Fruit fly (Drosophila melanogaster) whole organism, embryonic: ENCODE measurements around the gene Cyp4d20.
A peak's percentile ranks its signal among the peaks of the same experiment; 100 is the strongest.

Experiments
- ATbp ChIP-seq: fragments of 200-800 bp; sonication (Bioruptor generic); optimal IDR thresholded peaks from 2 replicates; lab custom pipeline; 2017; ENCODE audit warnings: missing biosample characterization, mild to moderate bottlenecking, missing genetic modification characterization, missing genetic modification reagents
- Atf6 ChIP-seq: fragments of 200-800 bp; sonication (Bioruptor generic); IDR thresholded peaks from 2 replicates; pipeline ENCODE4 v1.3.6; 2022; ENCODE audit warnings: missing biosample characterization, missing genetic modification characterization
- CG11504 ChIP-seq: fragments of 200-800 bp; sonication (Bioruptor generic); optimal IDR thresholded peaks from 3 replicates; lab custom pipeline; 2019; ENCODE audit warnings: missing biosample characterization, mild to moderate bottlenecking, missing genetic modification characterization, moderate library complexity
- CG12104 ChIP-seq: fragments of 200-800 bp; sonication (Bioruptor generic); optimal IDR thresholded peaks from 3 replicates; lab custom pipeline; 2016; ENCODE audit warnings: missing biosample characterization, missing genetic modification characterization
- CG12391 ChIP-seq: fragments of 200-800 bp; sonication (Bioruptor generic); optimal IDR thresholded peaks from 3 replicates; lab custom pipeline; 2018; ENCODE audit warnings: missing biosample characterization, mild to moderate bottlenecking, missing genetic modification characterization, moderate library complexity
- CG13424 ChIP-seq: fragments of 200-800 bp; sonication (Bioruptor generic); optimal IDR thresholded peaks from 2 replicates; lab custom pipeline; 2019; ENCODE audit warnings: missing biosample characterization, mild to moderate bottlenecking, missing genetic modification characterization, moderate library complexity
- CG15479 ChIP-seq: fragments of 200-800 bp; sonication (Bioruptor generic); optimal IDR thresholded peaks from 3 replicates; lab custom pipeline; 2019; ENCODE audit warnings: missing biosample characterization, mild to moderate bottlenecking, missing genetic modification characterization, moderate library complexity
- CG1603 ChIP-seq: fragments of 200-800 bp; sonication (Bioruptor generic); optimal IDR thresholded peaks from 2 replicates; lab custom pipeline; 2019; ENCODE audit warnings: missing biosample characterization, mild to moderate bottlenecking, missing genetic modification characterization, moderate library complexity
- CG16815 ChIP-seq: fragments of 200-800 bp; sonication (Bioruptor generic); optimal IDR thresholded peaks from 3 replicates; lab custom pipeline; 2017; ENCODE audit warnings: missing biosample characterization, mild to moderate bottlenecking, missing genetic modification characterization
- CG17361 ChIP-seq: fragments of 200-800 bp; sonication (Bioruptor generic); IDR thresholded peaks from 3 replicates; pipeline ENCODE4 v1.3.6; 2022; ENCODE audit warnings: missing biosample characterization, missing genetic modification characterization
- CG17568 ChIP-seq: fragments of 200-800 bp; sonication (Bioruptor generic); optimal IDR thresholded peaks from 2 replicates; lab custom pipeline; 2018; ENCODE audit warnings: missing biosample characterization, mild to moderate bottlenecking, missing genetic modification characterization, moderate library complexity
- CG17912 ChIP-seq: fragments of 200-800 bp; sonication (Bioruptor generic); optimal IDR thresholded peaks from 2 replicates; lab custom pipeline; 2018; ENCODE audit warnings: missing biosample characterization, mild to moderate bottlenecking, missing genetic modification characterization
- CG18764 ChIP-seq: fragments of 200-800 bp; sonication (Bioruptor generic); optimal IDR thresholded peaks from 3 replicates; lab custom pipeline; 2016; ENCODE audit warnings: missing biosample characterization, missing genetic modification characterization
- CG2202 ChIP-seq: fragments of 200-800 bp; sonication (Bioruptor generic); optimal IDR thresholded peaks from 2 replicates; lab custom pipeline; 2018; ENCODE audit warnings: missing biosample characterization, mild to moderate bottlenecking, missing genetic modification characterization
- CG31388 ChIP-seq: fragments of 200-800 bp; sonication (Bioruptor generic); optimal IDR thresholded peaks from 2 replicates; lab custom pipeline; 2016; ENCODE audit warnings: missing biosample characterization, missing genetic modification characterization
- CG31441 ChIP-seq: fragments of 200-800 bp; sonication (Bioruptor generic); IDR thresholded peaks from 2 replicates; pipeline ENCODE4 v1.3.6; 2022; ENCODE audit warnings: missing biosample characterization, missing genetic modification characterization
- CG33557 ChIP-seq: fragments of 200-800 bp; sonication (Bioruptor generic); optimal IDR thresholded peaks from 2 replicates; lab custom pipeline; 2019; ENCODE audit warnings: missing biosample characterization, mild to moderate bottlenecking, missing genetic modification characterization, moderate library complexity
- CG3407 ChIP-seq: fragments of 200-800 bp; sonication (Bioruptor generic); optimal IDR thresholded peaks from 2 replicates; lab custom pipeline; 2018; ENCODE audit warnings: missing biosample characterization, mild to moderate bottlenecking, missing genetic modification characterization
- CG4328 ChIP-seq: fragments of 200-800 bp; sonication (Bioruptor generic); optimal IDR thresholded peaks from 3 replicates; lab custom pipeline; 2017; ENCODE audit warnings: missing biosample characterization, missing genetic modification reagents, missing genetic modification characterization
- CG6765 ChIP-seq: fragments of 200-800 bp; sonication (Bioruptor generic); optimal IDR thresholded peaks from 3 replicates; lab custom pipeline; 2017; ENCODE audit warnings: missing biosample characterization, mild to moderate bottlenecking, missing genetic modification characterization
- CG6854 ChIP-seq: fragments of 200-800 bp; sonication (Bioruptor generic); optimal IDR thresholded peaks from 3 replicates; lab custom pipeline; 2017; ENCODE audit warnings: missing biosample characterization, mild to moderate bottlenecking, missing genetic modification characterization
- CG7839 ChIP-seq: fragments of 200-800 bp; sonication (Bioruptor generic); optimal IDR thresholded peaks from 3 replicates; lab custom pipeline; 2018; ENCODE audit warnings: missing biosample characterization, mild to moderate bottlenecking, missing genetic modification characterization, moderate library complexity
- CG7928 ChIP-seq: fragments of 200-800 bp; sonication (Bioruptor generic); optimal IDR thresholded peaks from 2 replicates; lab custom pipeline; 2017; ENCODE audit warnings: missing biosample characterization, mild to moderate bottlenecking, missing genetic modification characterization
- CG8089 ChIP-seq: fragments of 200-800 bp; sonication (Bioruptor generic); optimal IDR thresholded peaks from 3 replicates; lab custom pipeline; 2016; ENCODE audit warnings: missing biosample characterization, missing genetic modification characterization
- Chrac-16 ChIP-seq: fragments of 200-800 bp; sonication (Bioruptor generic); optimal IDR thresholded peaks from 3 replicates; lab custom pipeline; 2016; ENCODE audit warnings: missing biosample characterization, missing genetic modification characterization
- D ChIP-seq, 2 experiments: fragments of 200-800 bp in 1 of 2; fragments of >200 bp in 1 of 2; sonication (Bioruptor generic) in 1 of 2; optimal IDR thresholded peaks; 2 replicates in 1 of 2; 3 replicates in 1 of 2; lab custom pipeline; 2017; ENCODE audit warnings: mild to moderate bottlenecking in 1 of 2, missing biosample characterization in 1 of 2, missing genetic modification characterization in 1 of 2, missing genetic modification reagents in 1 of 2
- HLH3B ChIP-seq: fragments of 200-800 bp; sonication (Bioruptor generic); IDR thresholded peaks from 2 replicates; pipeline ENCODE4 v1.3.6; 2022; ENCODE audit warnings: missing biosample characterization, missing genetic modification characterization
- Hmr ChIP-seq: fragments of 200-800 bp; sonication (Bioruptor generic); optimal IDR thresholded peaks from 3 replicates; lab custom pipeline; 2017; ENCODE audit warnings: mild to moderate bottlenecking, missing biosample characterization, missing genetic modification reagents, missing genetic modification characterization
- Hsf ChIP-seq: fragments of 200-800 bp; sonication (Bioruptor generic); optimal IDR thresholded peaks from 3 replicates; lab custom pipeline; 2016; ENCODE audit warnings: missing biosample characterization, missing genetic modification characterization
- Lpt ChIP-seq: fragments of >200 bp; optimal IDR thresholded peaks from 2 replicates; lab custom pipeline; 2018; ENCODE audit warnings: missing biosample characterization, missing genetic modification characterization
- Mrtf ChIP-seq: fragments of 200-800 bp; sonication (Bioruptor generic); IDR thresholded peaks from 3 replicates; pipeline ENCODE4 v1.3.6; 2022; ENCODE audit warnings: missing biosample characterization, missing genetic modification characterization
- NC2β ChIP-seq: fragments of 200-800 bp; sonication (Bioruptor generic); optimal IDR thresholded peaks from 2 replicates; lab custom pipeline; 2016; ENCODE audit warnings: missing biosample characterization, missing genetic modification characterization
- ap ChIP-seq: fragments of 200-800 bp; sonication (Bioruptor generic); IDR thresholded peaks from 2 replicates; pipeline ENCODE4 v1.3.6; 2022; ENCODE audit warnings: missing biosample characterization, missing genetic modification characterization
- ato ChIP-seq: fragments of 200-800 bp; sonication (Bioruptor generic); IDR thresholded peaks from 2 replicates; pipeline ENCODE4 v1.3.6; 2022; ENCODE audit warnings: missing biosample characterization, missing genetic modification characterization; ENCODE audit not compliant: partially characterized antibody
- chinmo ChIP-seq: fragments of 200-800 bp; sonication (Bioruptor generic); IDR thresholded peaks from 4 replicates; pipeline ENCODE4 v1.3.6; 2022; ENCODE audit warnings: missing biosample characterization, missing genetic modification characterization; ENCODE audit not compliant: partially characterized antibody
- chm ChIP-seq: fragments of 200-800 bp; sonication (Bioruptor generic); IDR thresholded peaks from 2 replicates; pipeline ENCODE4 v1.3.6; 2022; ENCODE audit warnings: missing biosample characterization, missing genetic modification characterization
- corto ChIP-seq: fragments of 200-800 bp; sonication (Bioruptor generic); optimal IDR thresholded peaks from 2 replicates; lab custom pipeline; 2016; ENCODE audit warnings: missing biosample characterization, mild to moderate bottlenecking, missing genetic modification characterization, moderate library complexity
- dmrt11E ChIP-seq: fragments of 200-800 bp; sonication (Bioruptor generic); optimal IDR thresholded peaks from 3 replicates; lab custom pipeline; 2018; ENCODE audit warnings: missing biosample characterization, mild to moderate bottlenecking, missing genetic modification characterization, moderate library complexity
- hkb ChIP-seq, 2 experiments: fragments of 200-800 bp in 1 of 2; fragments of >200 bp in 1 of 2; sonication (Bioruptor generic) in 1 of 2; IDR thresholded peaks in 1 of 2; optimal IDR thresholded peaks in 1 of 2; 2 replicates each; pipeline versions ENCODE4 v1.3.6 to Lab custom; 2017 to 2022; ENCODE audit warnings: missing biosample characterization in 1 of 2, missing genetic modification characterization in 1 of 2
- lab ChIP-seq: fragments of 200-800 bp; sonication (Bioruptor generic); optimal IDR thresholded peaks from 3 replicates; lab custom pipeline; 2017; ENCODE audit warnings: missing biosample characterization, missing genetic modification characterization, mild to moderate bottlenecking, moderate library complexity, missing genetic modification reagents
- lov ChIP-seq, 2 experiments: fragments of 200-800 bp in 1 of 2; fragments of >200 bp in 1 of 2; sonication (Bioruptor generic) in 1 of 2; IDR thresholded peaks in 1 of 2; optimal IDR thresholded peaks in 1 of 2; 2 replicates in 1 of 2; 3 replicates in 1 of 2; pipeline versions ENCODE4 v1.3.6 to Lab custom; 2017 to 2022; ENCODE audit warnings: missing biosample characterization in 1 of 2, missing genetic modification characterization in 1 of 2
- luna ChIP-seq: fragments of 200-800 bp; sonication (Bioruptor generic); optimal IDR thresholded peaks from 2 replicates; lab custom pipeline; 2016; ENCODE audit warnings: missing biosample characterization, missing genetic modification characterization
- nau ChIP-seq: fragments of 200-800 bp; sonication (Bioruptor generic); optimal IDR thresholded peaks from 3 replicates; lab custom pipeline; 2017; ENCODE audit warnings: missing biosample characterization, mild to moderate bottlenecking, missing genetic modification characterization, missing genetic modification reagents
- onecut ChIP-seq: fragments of 200-800 bp; sonication (Bioruptor generic); IDR thresholded peaks from 2 replicates; pipeline ENCODE4 v1.3.6; 2022; ENCODE audit warnings: missing biosample characterization, missing genetic modification characterization
- pum ChIP-seq: fragments of 200-800 bp; sonication (Bioruptor generic); optimal IDR thresholded peaks from 2 replicates; lab custom pipeline; 2016; ENCODE audit warnings: missing biosample characterization, missing genetic modification characterization
- scrt ChIP-seq: fragments of 200-800 bp; sonication (Bioruptor generic); optimal IDR thresholded peaks from 2 replicates; lab custom pipeline; 2018; ENCODE audit warnings: missing biosample characterization, mild to moderate bottlenecking, missing genetic modification characterization, moderate library complexity
- sens ChIP-seq: fragments of 200-800 bp; sonication (Bioruptor generic); peaks from one replicate; lab custom pipeline; 2016; ENCODE audit warnings: missing biosample characterization, missing genetic modification characterization
- shn ChIP-seq: fragments of 200-800 bp; sonication (Bioruptor generic); optimal IDR thresholded peaks from 3 replicates; lab custom pipeline; 2016; ENCODE audit warnings: missing biosample characterization, missing genetic modification characterization

The Cyp4d20 gene

DNA sequence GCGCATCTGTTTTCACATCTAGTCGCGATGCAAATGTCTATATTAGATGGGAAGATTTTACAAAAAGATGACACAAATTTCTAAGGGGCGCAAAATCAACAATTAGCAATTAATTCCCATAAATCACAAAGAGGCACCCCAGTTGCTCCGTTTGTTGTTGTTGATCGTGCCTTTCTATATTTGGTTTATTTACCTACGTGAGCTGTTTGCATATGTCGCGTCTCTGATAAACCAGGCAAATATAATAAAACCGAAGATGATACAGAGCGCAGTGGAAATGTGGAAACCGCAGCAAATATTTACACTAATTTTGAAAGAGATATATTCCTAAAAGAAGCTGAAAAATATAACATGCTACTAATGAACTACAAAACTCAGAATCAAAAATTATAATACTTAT, 11.2 kb upstream of the Cyp4d20 start (continued):
- TF ChIP-seq CG6854 (GFP tag; lab: Kevin White, UChicago): peak; percentile 31
- TF ChIP-seq onecut (GFP tag; lab: Robert Waterston, UW): peak; percentile 62
- peak; percentile 37 for TF ChIP-seq CG13424
- no peak for TF ChIP-seq corto
- no peak for TF ChIP-seq Chrac-16 (GFP tag; lab: Kevin White, UChicago)
- peak; percentile 32 for TF ChIP-seq CG8089
- peak; percentile 3; the same call in 1 of the 2 replicates for TF ChIP-seq ap (GFP tag; lab: Robert Waterston, UW)
- TF ChIP-seq shn (GFP tag; lab: Kevin White, UChicago): no peak
- TF ChIP-seq ATbp (GFP tag; lab: Kevin White, UChicago): peak; percentile 86
- TF ChIP-seq NC2β (GFP tag; lab: Kevin White, UChicago): peak; percentile 47
- TF ChIP-seq Atf6 (GFP tag; lab: Robert Waterston, UW): peak; percentile 37; the same call in 1 of the 2 replicates
- TF ChIP-seq CG17568 (GFP tag; lab: Kevin White, UChicago): peak; percentile 54
- TF ChIP-seq CG4328 (GFP tag; lab: Kevin White, UChicago): peak; percentile 62
- TF ChIP-seq CG11504 (tag; lab: Kevin White, UChicago): peak; percentile 51
- no peak for TF ChIP-seq Lpt
- no peak for TF ChIP-seq D (optimal IDR thresholded peaks at IDR 0.05; lab: Kevin White, UChicago)
- peak; percentile 49 for TF ChIP-seq D (GFP tag; optimal IDR thresholded peaks at IDR 0.05; lab: Kevin White, UChicago)
- peak; percentile 63 for TF ChIP-seq CG15479
- TF ChIP-seq CG31388 (GFP tag; lab: Kevin White, UChicago): no peak
- peak; percentile 54 for TF ChIP-seq CG17912 (GFP tag; lab: Kevin White, UChicago)
- TF ChIP-seq CG12104 (GFP tag; lab: Kevin White, UChicago): peak; percentile 60
- no peak for TF ChIP-seq lov (optimal IDR thresholded peaks at IDR 0.05; lab: Kevin White, UChicago)
- 0 out of 3 replicates have a peak, but pooled peaks have one; percentile 27 for TF ChIP-seq lov (GFP tag; IDR thresholded peaks at IDR 0.05; lab: Robert Waterston, UW)
- TF ChIP-seq CG7839 (tag; lab: Kevin White, UChicago): peak; percentile 4
- no peak for TF ChIP-seq CG7928 (GFP tag; lab: Kevin White, UChicago)
- TF ChIP-seq CG31441: peak; percentile 40; the same call in 1 of the 2 replicates
- TF ChIP-seq sens (GFP tag; lab: Kevin White, UChicago): peak; percentile 96
- TF ChIP-seq CG1603: peak; percentile 55
- no peak for TF ChIP-seq Hsf (GFP tag; lab: Kevin White, UChicago)
- TF ChIP-seq ato (GFP tag; lab: Robert Waterston, UW): no peak
- peak; percentile 46 for TF ChIP-seq dmrt11E (tag; lab: Kevin White, UChicago)
- peak; percentile 35 for TF ChIP-seq CG33557 (GFP tag; lab: Kevin White, UChicago)
- peak; percentile 56 for TF ChIP-seq CG2202 (tag; lab: Kevin White, UChicago)
- peak; percentile 77 for TF ChIP-seq lab (GFP tag; lab: Kevin White, UChicago)
- TF ChIP-seq chm (GFP tag; lab: Robert Waterston, UW): peak; percentile 24; the same call in 1 of the 2 replicates
- peak; percentile 32; the same call in 1 of the 3 replicates for TF ChIP-seq CG17361 (GFP tag; lab: Robert Waterston, UW)
- peak; percentile 32 for TF ChIP-seq Hmr (GFP tag; lab: Kevin White, UChicago)
- TF ChIP-seq scrt (GFP tag; lab: Kevin White, UChicago): peak; percentile 56
- 0 out of 3 replicates have a peak, but pooled peaks have one; percentile 3 for TF ChIP-seq Mrtf (GFP tag; lab: Robert Waterston, UW)
- peak; percentile 16 for TF ChIP-seq CG6765 (GFP tag; lab: Kevin White, UChicago)
- peak; percentile 2 for TF ChIP-seq CG12391 (tag; lab: Kevin White, UChicago)
- peak; percentile 72 for TF ChIP-seq nau (GFP tag; lab: Kevin White, UChicago)
- peak; percentile 51 for TF ChIP-seq CG18764 (GFP tag; lab: Kevin White, UChicago)
- no peak for TF ChIP-seq pum (GFP tag; lab: Kevin White, UChicago)
- TF ChIP-seq CG16815 (GFP tag; lab: Kevin White, UChicago): no peak
- TF ChIP-seq HLH3B (GFP tag; lab: Robert Waterston, UW): peak; percentile 45; the same call in 1 of the 2 replicates
- peak; percentile 70 for TF ChIP-seq CG3407
- no peak for TF ChIP-seq hkb (optimal IDR thresholded peaks at IDR 0.05; lab: Kevin White, UChicago)
- TF ChIP-seq hkb (GFP tag; IDR thresholded peaks at IDR 0.05; lab: Robert Waterston, UW): peak; percentile 59
- TF ChIP-seq chinmo (GFP tag; lab: Robert Waterston, UW): no peak
- TF ChIP-seq luna (GFP tag; lab: Kevin White, UChicago): no peak
